Worm (Caenorhabditis elegans): ENCODE data around the gene cya-2.
"Not testable (repeated sequence)": the region's sequence is repeated elsewhere in the genome, so short reads cannot be mapped to it uniquely, and the experiment has no call there.

cya-2 gene

ce11 chrII:2051372-2051771 lies 28.0 kb upstream of the cya-2 start, which contains the start of gene fbxb-35:
fbxb-35 (plus strand) TSS chrII:2051672.
- TF ChIP-seq cnd-1 (tag; optimal IDR thresholded peaks at IDR 0.05) (peak; percentile 51), elt-1 (tag; optimal IDR thresholded peaks at IDR 0.05; ENCODE audit: borderline replicate concordance, insufficient read depth) (no peak)

- TF ChIP-seq elt-3 (tag; optimal IDR thresholded peaks at IDR 0.05); sem-2 (GFP tag; optimal IDR thresholded peaks at IDR 0.05); elt-1 (tag; optimal IDR thresholded peaks at IDR 0.05; ENCODE audit: borderline replicate concordance, insufficient read depth): not testable (repeated sequence)
Measured at ce11 chrII:2046556-2046955, 23.1 kb upstream of the cya-2 start, which contains the start of gene math-1. math-1 (minus strand) TSS chrII:2046656.

ce11 chrII:2045505-2045904 lies 22.1 kb upstream of the cya-2 start, which contains the start of gene bath-24:
bath-24 (minus strand) TSS chrII:2045605.
- TF ChIP-seq unc-39 (tag; optimal IDR thresholded peaks at IDR 0.05) (no peak), hlh-1 (tag; optimal IDR thresholded peaks at IDR 0.05) (no peak), mls-2 (tag; optimal IDR thresholded peaks at IDR 0.05) (no peak)

- TF ChIP-seq M03D4.4 (tag; optimal IDR thresholded peaks at IDR 0.05) (no peak), cnd-1 (tag; optimal IDR thresholded peaks at IDR 0.05) (no peak), lin-13 (tag; optimal IDR thresholded peaks at IDR 0.05) (no peak), nhr-28 (tag; optimal IDR thresholded peaks at IDR 0.05) (no peak), lin-32 (GFP tag; optimal IDR thresholded peaks at IDR 0.05) (no peak), unc-120 (tag; optimal IDR thresholded peaks at IDR 0.05; ENCODE audit: poor library complexity, severe bottlenecking) (no peak), nhr-237 (tag; optimal IDR thresholded peaks at IDR 0.05) (no peak), drap-1 (GFP tag; optimal IDR thresholded peaks at IDR 0.05) (no peak), mls-2 (tag; optimal IDR thresholded peaks at IDR 0.05) (no peak), unc-39 (tag; optimal IDR thresholded peaks at IDR 0.05) (no peak), ztf-11 (tag; optimal IDR thresholded peaks at IDR 0.05) (no peak), hlh-1 (tag; optimal IDR thresholded peaks at IDR 0.05) (no peak), mep-1 (tag; optimal IDR thresholded peaks at IDR 0.05) (no peak), unc-62 (GFP tag; optimal IDR thresholded peaks at IDR 0.05) (no peak), mab-5 (tag; optimal IDR thresholded peaks at IDR 0.05) (no peak), elt-1 (tag; optimal IDR thresholded peaks at IDR 0.05; ENCODE audit: borderline replicate concordance, insufficient read depth) (no peak), ceh-83 (GFP tag; optimal IDR thresholded peaks at IDR 0.05) (no peak)
Measured at ce11 chrII:2042447-2042846, 19.0 kb upstream of the cya-2 start, which contains the start of gene bath-20. bath-20 (minus strand) TSS chrII:2042547.

ce11 chrII:2039288-2039687 lies 15.9 kb upstream of the cya-2 start, which contains the start of gene bath-19:
bath-19 (minus strand) TSS chrII:2039388.
- TF ChIP-seq bed-3 (GFP tag; optimal IDR thresholded peaks at IDR 0.05) = no peak
- TF ChIP-seq zip-8 (tag; optimal IDR thresholded peaks at IDR 0.05) = no peak
- no peak for TF ChIP-seq mep-1 (tag; optimal IDR thresholded peaks at IDR 0.05)
- no peak for TF ChIP-seq tbx-8 (GFP tag; optimal IDR thresholded peaks at IDR 0.05)
- no peak for TF ChIP-seq ceh-43 (GFP tag; optimal IDR thresholded peaks at IDR 0.05)
- TF ChIP-seq pha-4 (tag; optimal IDR thresholded peaks at IDR 0.05) = no peak
- no peak for TF ChIP-seq cnd-1 (tag; optimal IDR thresholded peaks at IDR 0.05)
- TF ChIP-seq elt-3 (tag; optimal IDR thresholded peaks at IDR 0.05) = no peak
- no peak for TF ChIP-seq elt-1 (tag; optimal IDR thresholded peaks at IDR 0.05; ENCODE audit: borderline replicate concordance, insufficient read depth)
- TF ChIP-seq nhr-12 (tag; optimal IDR thresholded peaks at IDR 0.05) = no peak
- no peak for TF ChIP-seq lin-13 (tag; optimal IDR thresholded peaks at IDR 0.05)
- no peak for TF ChIP-seq flh-1 (GFP tag; optimal IDR thresholded peaks at IDR 0.05)
- TF ChIP-seq unc-39 (tag; optimal IDR thresholded peaks at IDR 0.05) = no peak
- no peak for TF ChIP-seq snpc-4 (tag; optimal IDR thresholded peaks at IDR 0.05)
- TF ChIP-seq nhr-237 (tag; optimal IDR thresholded peaks at IDR 0.05) = no peak
- no peak for TF ChIP-seq ceh-39 (tag; optimal IDR thresholded peaks at IDR 0.05)
- TF ChIP-seq hlh-1 (tag; optimal IDR thresholded peaks at IDR 0.05) = no peak

- no peak for TF ChIP-seq unc-120 (tag; optimal IDR thresholded peaks at IDR 0.05; ENCODE audit: poor library complexity, severe bottlenecking)
- TF ChIP-seq mep-1 (tag; optimal IDR thresholded peaks at IDR 0.05) = no peak
- no peak for TF ChIP-seq mls-2 (tag; optimal IDR thresholded peaks at IDR 0.05)
- no peak for TF ChIP-seq tbx-8 (GFP tag; optimal IDR thresholded peaks at IDR 0.05)
- no peak for TF ChIP-seq sptf-1 (tag; optimal IDR thresholded peaks at IDR 0.05)
- no peak for TF ChIP-seq ham-2 (GFP tag; optimal IDR thresholded peaks at IDR 0.05)
- no peak for TF ChIP-seq hlh-1 (tag; optimal IDR thresholded peaks at IDR 0.05)
- TF ChIP-seq drap-1 (GFP tag; optimal IDR thresholded peaks at IDR 0.05) = no peak
- TF ChIP-seq zip-8 (tag; optimal IDR thresholded peaks at IDR 0.05) = no peak
Measured at ce11 chrII:2033286-2033685, 9.9 kb upstream of the cya-2 start, which contains the start of gene F59H6.14. F59H6.14 (plus strand) TSS chrII:2033586.
